Fruit fly (Drosophila melanogaster) whole organism, prepupa: ENCODE data around the gene PDZ-GEF.

Experiments used
- CG10631 ChIP-seq: fragments of 200-800 bp; sonication (Bioruptor generic); optimal IDR thresholded peaks from 2 replicates; lab custom pipeline; 2016; ENCODE audit warnings: missing biosample characterization, missing genetic modification characterization
- CG15336 ChIP-seq: fragments of 200-800 bp; sonication (Bioruptor generic); IDR thresholded peaks from 2 replicates; pipeline ENCODE4 v1.3.6; 2022; ENCODE audit warnings: missing biosample characterization, missing genetic modification characterization
- CG3032 ChIP-seq: fragments of 200-800 bp; optimal IDR thresholded peaks from 2 replicates; lab custom pipeline; 2019; ENCODE audit warnings: missing biosample characterization, mild to moderate bottlenecking, missing genetic modification characterization, moderate library complexity
- CG31627 ChIP-seq: fragments of 200-800 bp; sonication (Bioruptor generic); optimal IDR thresholded peaks from 3 replicates; lab custom pipeline; 2016; ENCODE audit warnings: missing biosample characterization, missing genetic modification characterization
- CG32006 ChIP-seq: fragments of 200-800 bp; sonication (Bioruptor generic); optimal IDR thresholded peaks from 3 replicates; lab custom pipeline; 2017; ENCODE audit warnings: missing biosample characterization, mild to moderate bottlenecking, missing genetic modification characterization
- CG34406 ChIP-seq: fragments of 200-800 bp; sonication (Bioruptor generic); optimal IDR thresholded peaks from 3 replicates; lab custom pipeline; 2016; ENCODE audit warnings: missing biosample characterization, missing genetic modification characterization
- CG4318 ChIP-seq: fragments of 200-800 bp; sonication (Bioruptor generic); optimal IDR thresholded peaks from 3 replicates; lab custom pipeline; 2017; ENCODE audit warnings: missing biosample characterization, mild to moderate bottlenecking, missing genetic modification characterization
- CG6163 ChIP-seq: fragments of 200-800 bp; sonication (Bioruptor generic); IDR thresholded peaks from 3 replicates; pipeline ENCODE4 v1.3.6; 2022; ENCODE audit warnings: missing biosample characterization, missing genetic modification characterization
- CG6276 ChIP-seq: fragments of 200-800 bp; sonication (Bioruptor generic); optimal IDR thresholded peaks from 2 replicates; lab custom pipeline; 2017; ENCODE audit warnings: missing biosample characterization, mild to moderate bottlenecking, missing genetic modification characterization
- CG6808 ChIP-seq: fragments of 200-800 bp; sonication (Bioruptor generic); optimal IDR thresholded peaks from 3 replicates; lab custom pipeline; 2017; ENCODE audit warnings: missing biosample characterization, missing genetic modification characterization, mild to moderate bottlenecking, moderate library complexity, missing genetic modification reagents
- CG7368 ChIP-seq: fragments of 200-800 bp; sonication (Bioruptor generic); optimal IDR thresholded peaks from 3 replicates; lab custom pipeline; 2016; ENCODE audit warnings: missing biosample characterization, missing genetic modification characterization
- CG8319 ChIP-seq: fragments of 200-800 bp; sonication (Bioruptor generic); optimal IDR thresholded peaks from 3 replicates; lab custom pipeline; 2016; ENCODE audit warnings: missing biosample characterization, missing genetic modification characterization
- CG8632 ChIP-seq: fragments of 200-800 bp; sonication (Bioruptor generic); optimal IDR thresholded peaks from 3 replicates; lab custom pipeline; 2016; ENCODE audit warnings: missing biosample characterization, missing genetic modification characterization
- CG9139 ChIP-seq: fragments of 200-800 bp; sonication (Bioruptor generic); optimal IDR thresholded peaks from 3 replicates; lab custom pipeline; 2017; ENCODE audit warnings: missing biosample characterization, mild to moderate bottlenecking, missing genetic modification characterization
- Eip75B ChIP-seq: fragments of 200-800 bp; sonication (Bioruptor generic); optimal IDR thresholded peaks from 3 replicates; lab custom pipeline; 2016; ENCODE audit warnings: missing biosample characterization, missing genetic modification characterization
- Eip78C ChIP-seq: fragments of 200-800 bp; sonication (Bioruptor generic); peaks from one replicate; lab custom pipeline; 2016; ENCODE audit warnings: missing biosample characterization, missing genetic modification characterization
- Ets96B ChIP-seq: fragments of 200-800 bp; optimal IDR thresholded peaks from 2 replicates; lab custom pipeline; 2019; ENCODE audit warnings: missing biosample characterization, mild to moderate bottlenecking, missing genetic modification characterization, moderate library complexity
- Gug ChIP-seq: fragments of 200-800 bp; sonication (Bioruptor generic); IDR thresholded peaks from 2 replicates; pipeline ENCODE4 v1.3.6; 2022; ENCODE audit warnings: missing biosample characterization, missing genetic modification characterization
- Lpt ChIP-seq: fragments of 200-800 bp; sonication (Bioruptor generic); optimal IDR thresholded peaks from 3 replicates; lab custom pipeline; 2016; ENCODE audit warnings: missing biosample characterization, missing genetic modification characterization
- Met ChIP-seq: fragments of 200-800 bp; sonication (Bioruptor generic); optimal IDR thresholded peaks from 3 replicates; lab custom pipeline; 2016; ENCODE audit warnings: missing biosample characterization, missing genetic modification characterization
- Smox ChIP-seq: fragments of 200-800 bp; sonication (Bioruptor generic); optimal IDR thresholded peaks from 3 replicates; lab custom pipeline; 2016; ENCODE audit warnings: missing biosample characterization, missing genetic modification characterization
- Sox102F ChIP-seq: fragments of 200-800 bp; sonication (Bioruptor generic); optimal IDR thresholded peaks from 2 replicates; lab custom pipeline; 2016; ENCODE audit warnings: missing biosample characterization, mild to moderate bottlenecking, missing genetic modification characterization
- Sox14 ChIP-seq: fragments of 200-800 bp; sonication (Bioruptor generic); optimal IDR thresholded peaks from 3 replicates; lab custom pipeline; 2016; ENCODE audit warnings: missing biosample characterization, missing genetic modification characterization
- cyc ChIP-seq: fragments of 200-800 bp; sonication (Bioruptor generic); optimal IDR thresholded peaks from 3 replicates; lab custom pipeline; 2016; ENCODE audit warnings: missing biosample characterization, missing genetic modification characterization
- dac ChIP-seq: fragments of 200-800 bp; sonication (Bioruptor generic); optimal IDR thresholded peaks from 2 replicates; lab custom pipeline; 2017; ENCODE audit warnings: missing biosample characterization, mild to moderate bottlenecking, missing genetic modification characterization
- eg ChIP-seq: fragments of 200-800 bp; sonication (Bioruptor generic); IDR thresholded peaks from 3 replicates; pipeline ENCODE4 v1.3.6; 2022; ENCODE audit warnings: missing biosample characterization, missing genetic modification characterization
- fd59A ChIP-seq: fragments of 200-800 bp; sonication (Bioruptor generic); optimal IDR thresholded peaks from 2 replicates; lab custom pipeline; 2017; ENCODE audit warnings: missing biosample characterization, mild to moderate bottlenecking, missing genetic modification characterization, missing genetic modification reagents
- fkh ChIP-seq: fragments of 200-800 bp; sonication (Bioruptor generic); optimal IDR thresholded peaks from 3 replicates; lab custom pipeline; 2017; ENCODE audit warnings: missing biosample characterization, mild to moderate bottlenecking, missing genetic modification characterization, moderate library complexity
- lz ChIP-seq: fragments of 200-800 bp; sonication (Bioruptor generic); optimal IDR thresholded peaks from 3 replicates; lab custom pipeline; 2016; ENCODE audit warnings: missing biosample characterization, missing genetic modification characterization
- net ChIP-seq: fragments of 200-800 bp; sonication (Bioruptor generic); optimal IDR thresholded peaks from 3 replicates; lab custom pipeline; 2016; ENCODE audit warnings: missing biosample characterization, missing genetic modification characterization
- salr ChIP-seq, 2 experiments: fragments of 200-800 bp; sonication (Bioruptor generic); optimal IDR thresholded peaks; 3 replicates each; lab custom pipeline; 2016 to 2018; ENCODE audit warnings: missing biosample characterization in 2 of 2, missing genetic modification characterization in 2 of 2, mild to moderate bottlenecking in 1 of 2
- spab ChIP-seq: fragments of 200-800 bp; sonication (Bioruptor generic); optimal IDR thresholded peaks from 2 replicates; lab custom pipeline; 2017; ENCODE audit warnings: missing biosample characterization, mild to moderate bottlenecking, missing genetic modification characterization, missing genetic modification reagents
- svp ChIP-seq: fragments of 200-800 bp; sonication (Bioruptor generic); peaks from one replicate; lab custom pipeline; 2016; ENCODE audit warnings: missing biosample characterization, missing genetic modification characterization
- topi ChIP-seq: fragments of 200-800 bp; sonication (Bioruptor generic); optimal IDR thresholded peaks from 3 replicates; lab custom pipeline; 2016; ENCODE audit warnings: missing biosample characterization, missing genetic modification characterization
- vri ChIP-seq: fragments of 200-800 bp; sonication (Bioruptor generic); optimal IDR thresholded peaks from 3 replicates; lab custom pipeline; 2016; ENCODE audit warnings: missing biosample characterization, mild to moderate bottlenecking, missing genetic modification characterization

The PDZ-GEF gene

DNA sequence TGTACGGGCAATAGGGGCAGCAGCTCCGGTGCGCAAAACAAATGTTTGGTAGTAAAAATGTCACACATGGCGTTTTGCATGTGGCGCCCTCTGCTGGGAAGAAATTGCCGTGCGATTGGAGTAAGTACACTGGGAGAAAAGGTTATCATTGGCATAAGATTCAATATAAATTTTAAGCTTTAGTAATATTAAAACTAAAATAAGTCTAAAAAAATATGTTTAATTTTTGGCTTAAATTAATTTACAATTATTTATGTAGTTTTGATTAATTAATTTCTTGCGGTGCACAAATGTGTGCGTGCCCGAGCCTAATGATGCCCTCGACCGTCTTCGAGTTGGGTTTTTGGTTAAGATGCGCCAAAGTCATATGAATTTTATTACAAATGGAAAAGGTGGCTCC lies 43.2 kb upstream of the PDZ-GEF start (continued):
- TF ChIP-seq Gug (GFP tag; lab: Robert Waterston, UW) (0 out of 2 replicates have a peak, but pooled peaks have one; percentile 16), vri (GFP tag; lab: Kevin White, UChicago) (no peak), CG6808 (no peak), cyc (GFP tag; lab: Kevin White, UChicago) (peak; percentile 16), CG7368 (no peak), topi (GFP tag; lab: Kevin White, UChicago) (no peak), CG9139 (GFP tag; lab: Kevin White, UChicago) (no peak), Smox (peak; percentile 29), Lpt (GFP tag; lab: Kevin White, UChicago) (no peak), Sox14 (GFP tag; lab: Kevin White, UChicago) (no peak), CG32006 (GFP tag; lab: Kevin White, UChicago) (peak; percentile 43), dac (GFP tag; lab: Kevin White, UChicago) (no peak), fkh (GFP tag; lab: Kevin White, UChicago) (no peak), Eip78C (peak; percentile 81), CG8319 (GFP tag; lab: Kevin White, UChicago) (no peak), CG4318 (no peak), Eip75B (GFP tag; lab: Kevin White, UChicago) (no peak), Sox102F (GFP tag; lab: Kevin White, UChicago) (no peak), CG31627 (GFP tag; lab: Kevin White, UChicago) (no peak), CG10631 (GFP tag; lab: Kevin White, UChicago) (peak; percentile 29)

- TF ChIP-seq lz (GFP tag; lab: Kevin White, UChicago) (no peak), CG3032 (tag; lab: Kevin White, UChicago) (no peak), fkh (GFP tag; lab: Kevin White, UChicago) (peak; percentile 87), Eip78C (peak; percentile 75)
These were observed 40.2 kb upstream of the PDZ-GEF start for dm6 chr2L:6283376-6283775.

dm6 chr2L:6291605-6292004 lies 32.0 kb upstream of the PDZ-GEF start:
- TF ChIP-seq spab (GFP tag; lab: Kevin White, UChicago) (no peak), CG9139 (GFP tag; lab: Kevin White, UChicago) (no peak), CG6276 (peak; percentile 30), CG6808 (peak; percentile 0), CG6163 (GFP tag; lab: Robert Waterston, UW) (no peak), Sox14 (GFP tag; lab: Kevin White, UChicago) (no peak), Gug (GFP tag; lab: Robert Waterston, UW) (0 out of 2 replicates have a peak, but pooled peaks have one; percentile 9), svp (GFP tag; lab: Kevin White, UChicago) (peak; percentile 45), Eip78C (no peak), CG15336 (GFP tag; lab: Robert Waterston, UW) (no peak), eg (GFP tag; lab: Robert Waterston, UW) (no peak), Ets96B (tag; lab: Kevin White, UChicago) (no peak), vri (GFP tag; lab: Kevin White, UChicago) (peak; percentile 34), Sox102F (GFP tag; lab: Kevin White, UChicago) (peak; percentile 3), CG8632 (GFP tag; lab: Kevin White, UChicago) (peak; percentile 40), fkh (GFP tag; lab: Kevin White, UChicago) (peak; percentile 86), CG34406 (GFP tag; lab: Kevin White, UChicago) (no peak)

dm6 chr2L:6301616-6302015 lies 22.0 kb upstream of the PDZ-GEF start:
- no peak for TF ChIP-seq CG4318
- TF ChIP-seq net (GFP tag; lab: Kevin White, UChicago), result no peak
- TF ChIP-seq salr (GFP tag; optimal IDR thresholded peaks at IDR 0.05; lab: Kevin White, UChicago), result no peak
- no peak for TF ChIP-seq CG8319 (GFP tag; lab: Kevin White, UChicago)
- no peak for TF ChIP-seq fd59A (GFP tag; lab: Kevin White, UChicago)
- TF ChIP-seq Met, result no peak
- no peak for TF ChIP-seq Lpt (GFP tag; lab: Kevin White, UChicago)
